Worm (Caenorhabditis elegans) whole organism, mixed stage, embryonic: Measurements from ENCODE around the gene txt-13.

ENCODE experiments used
- elt-1 ChIP-seq: sonication (generic microtip); optimal IDR thresholded peaks from 2 replicates; lab custom pipeline; 2017; ENCODE audit warnings: missing genetic modification characterization, mild to moderate bottlenecking, missing compliant biosample characterization, antibody characterized with exemption, moderate library complexity, borderline replicate concordance; ENCODE audit not compliant: insufficient read depth
- ham-2 ChIP-seq: fragments of 200-800 bp; sonication (Bioruptor generic); optimal IDR thresholded peaks from 2 replicates; lab custom pipeline; 2018; ENCODE audit warnings: mild to moderate bottlenecking, missing genetic modification characterization, missing compliant biosample characterization
- lin-13 ChIP-seq: fragments of 150-350 bp; optimal IDR thresholded peaks from 2 replicates; lab custom pipeline; 2014; ENCODE audit warnings: missing biosample characterization, missing genetic modification characterization
- mep-1 ChIP-seq: fragments of 150-350 bp; optimal IDR thresholded peaks from 2 replicates; lab custom pipeline; 2017; ENCODE audit warnings: missing biosample characterization, missing genetic modification reagents, missing genetic modification characterization, inconsistent platforms
- nhr-237 ChIP-seq: fragments of 150-350 bp; optimal IDR thresholded peaks from 2 replicates; lab custom pipeline; 2014; ENCODE audit warnings: missing biosample characterization, missing genetic modification characterization
- pha-4 ChIP-seq: fragments of 150-350 bp; optimal IDR thresholded peaks from 2 replicates; lab custom pipeline; 2018; ENCODE audit warnings: missing biosample characterization, missing genetic modification reagents, missing genetic modification characterization
- tbx-8 ChIP-seq: fragments of 200-800 bp; sonication (Bioruptor generic); optimal IDR thresholded peaks from 2 replicates; lab custom pipeline; 2018; ENCODE audit warnings: mild to moderate bottlenecking, missing genetic modification characterization, moderate library complexity, missing compliant biosample characterization
- unc-39 ChIP-seq: fragments of 150-350 bp; optimal IDR thresholded peaks from 2 replicates; lab custom pipeline; 2014; ENCODE audit warnings: missing biosample characterization, missing genetic modification characterization
- ztf-11 ChIP-seq: fragments of 150-350 bp; optimal IDR thresholded peaks from 2 replicates; lab custom pipeline; 2014; ENCODE audit warnings: missing biosample characterization, missing genetic modification characterization

- TF ChIP-seq mep-1, result no peak
- TF ChIP-seq ztf-11 (tag; lab: Kevin White, UChicago), result no peak
- TF ChIP-seq nhr-237 (tag; lab: Kevin White, UChicago), result no peak
- TF ChIP-seq ham-2, result no peak
- TF ChIP-seq elt-1 (tag; lab: Kevin White, UChicago), result no peak
- no peak for TF ChIP-seq lin-13 (tag; lab: Kevin White, UChicago)
- TF ChIP-seq pha-4 (tag; lab: Kevin White, UChicago), result no peak
- no peak for TF ChIP-seq tbx-8 (GFP tag; lab: Kevin White, UChicago)
- no peak for TF ChIP-seq unc-39
Measured at ce11 chrII:10598970-10599369, 28.6 kb downstream of the txt-13 start, which contains the start of gene C14A4.9.
